Worm (Caenorhabditis elegans) whole organism, young adult: ENCODE measurements around the gene irg-4.
A peak's percentile ranks its signal among the peaks of the same experiment; 100 is the strongest.

Experiments used
- B0261.1 ChIP-seq: sonication (generic microtip); optimal IDR thresholded peaks from 2 replicates; lab custom pipeline; 2016; ENCODE audit warnings: mild to moderate bottlenecking, missing genetic modification characterization, moderate library complexity, missing compliant biosample characterization
- B0336.3 ChIP-seq: fragments of 200-800 bp; sonication (Bioruptor generic); IDR thresholded peaks from 2 replicates; pipeline ENCODE4 v1.3.6; 2022; ENCODE audit warnings: missing genetic modification characterization, missing compliant biosample characterization
- D2030.7 ChIP-seq: fragments of 200-800 bp; sonication (Bioruptor generic); IDR thresholded peaks from 2 replicates; pipeline ENCODE4 v1.3.6; 2022; ENCODE audit warnings: missing genetic modification reagents, missing genetic modification characterization, missing compliant biosample characterization
- F22D6.2 ChIP-seq: sonication (generic microtip); optimal IDR thresholded peaks from 2 replicates; lab custom pipeline; 2016; ENCODE audit warnings: mild to moderate bottlenecking, missing genetic modification characterization, missing compliant biosample characterization
- F33H1.4 ChIP-seq: fragments of 200-800 bp; sonication (Bioruptor generic); IDR thresholded peaks from 2 replicates; pipeline ENCODE4 v1.3.6; 2022; ENCODE audit warnings: missing genetic modification reagents, missing genetic modification characterization, missing compliant biosample characterization
- F37B4.10 ChIP-seq: fragments of 200-800 bp; sonication (Bioruptor generic); IDR thresholded peaks from 2 replicates; pipeline ENCODE4 v1.3.6; 2022; ENCODE audit warnings: missing genetic modification characterization, missing compliant biosample characterization
- F49E8.2 ChIP-seq: sonication (generic microtip); optimal IDR thresholded peaks from 3 replicates; lab custom pipeline; 2017; ENCODE audit warnings: missing genetic modification characterization, mild to moderate bottlenecking, missing compliant biosample characterization, antibody characterized with exemption, moderate library complexity; ENCODE audit not compliant: insufficient read depth
- T07F8.4 ChIP-seq: sonication (generic microtip); optimal IDR thresholded peaks from 2 replicates; lab custom pipeline; 2016; ENCODE audit warnings: mild to moderate bottlenecking, missing genetic modification characterization, moderate library complexity, missing compliant biosample characterization
- T26A5.8 ChIP-seq: sonication (generic microtip); optimal IDR thresholded peaks from 2 replicates; lab custom pipeline; 2016; ENCODE audit warnings: missing genetic modification characterization, missing compliant biosample characterization
- Y53G8AR.9 ChIP-seq: fragments of 200-800 bp; sonication (Bioruptor generic); conservative IDR thresholded peaks from 2 replicates; pipeline ENCODE4 v1.3.6; 2022; ENCODE audit warnings: missing genetic modification reagents, missing genetic modification characterization, missing compliant biosample characterization
- Y67H2A.10 ChIP-seq: fragments of 200-800 bp; sonication (Bioruptor generic); conservative IDR thresholded peaks from 2 replicates; pipeline ENCODE4 v1.3.6; 2022; ENCODE audit warnings: missing genetic modification reagents, missing genetic modification characterization, missing compliant biosample characterization
- Y95B8A.8 ChIP-seq: fragments of 200-800 bp; sonication (Bioruptor generic); IDR thresholded peaks from 2 replicates; pipeline ENCODE4 v1.3.6; 2022; ENCODE audit warnings: missing genetic modification reagents, missing genetic modification characterization, missing compliant biosample characterization
- ama-1 ChIP-seq, 3 experiments: fragments of 150-350 bp in 1 of 3; sonication (generic microtip) in 2 of 3; optimal IDR thresholded peaks; 2 replicates each; lab custom pipeline; 2014 to 2018; ENCODE audit warnings: missing biosample characterization in 2 of 3, missing genetic modification characterization in 2 of 3, missing genetic modification reagents in 2 of 3
- aptf-2 ChIP-seq: fragments of 200-800 bp; sonication (Bioruptor generic); conservative IDR thresholded peaks from 2 replicates; pipeline ENCODE4 v1.3.6; 2022; ENCODE audit warnings: missing genetic modification reagents, missing genetic modification characterization, missing compliant biosample characterization
- attf-5 ChIP-seq: fragments of 200-800 bp; sonication (Bioruptor generic); optimal IDR thresholded peaks from 2 replicates; lab custom pipeline; 2018; ENCODE audit warnings: mild to moderate bottlenecking, missing genetic modification characterization, missing compliant biosample characterization
- attf-6 ChIP-seq: fragments of 200-800 bp; sonication (Bioruptor generic); IDR thresholded peaks from 2 replicates; pipeline ENCODE4 v1.3.6; 2022; ENCODE audit warnings: missing genetic modification reagents, missing genetic modification characterization, missing compliant biosample characterization
- ceh-100 ChIP-seq: fragments of 200-800 bp; sonication (Bioruptor generic); IDR thresholded peaks from 2 replicates; pipeline ENCODE4 v1.3.6; 2022; ENCODE audit warnings: missing genetic modification reagents, missing genetic modification characterization, missing compliant biosample characterization
- chd-7 ChIP-seq: sonication (generic microtip); optimal IDR thresholded peaks from 2 replicates; lab custom pipeline; 2016; ENCODE audit warnings: mild to moderate bottlenecking, missing genetic modification characterization, moderate library complexity, missing compliant biosample characterization
- egl-44 ChIP-seq: fragments of 200-800 bp; sonication (Bioruptor generic); IDR thresholded peaks from 2 replicates; pipeline ENCODE4 v1.3.6; 2022; ENCODE audit warnings: missing genetic modification reagents, missing genetic modification characterization, missing compliant biosample characterization
- fkh-3 ChIP-seq: sonication (generic microtip); optimal IDR thresholded peaks from 2 replicates; lab custom pipeline; 2016; ENCODE audit warnings: mild to moderate bottlenecking, missing genetic modification characterization, missing compliant biosample characterization
- gei-17 ChIP-seq: fragments of 200-800 bp; sonication (Bioruptor generic); optimal IDR thresholded peaks from 2 replicates; lab custom pipeline; 2018; ENCODE audit warnings: mild to moderate bottlenecking, missing genetic modification characterization, missing compliant biosample characterization
- him-1 ChIP-seq: sonication (generic microtip); optimal IDR thresholded peaks from 2 replicates; lab custom pipeline; 2016; ENCODE audit warnings: missing genotype, missing genetic modification reagents, missing genetic modification characterization, missing compliant biosample characterization
- hlh-12 ChIP-seq: sonication (generic microtip); optimal IDR thresholded peaks from 2 replicates; lab custom pipeline; 2016; ENCODE audit warnings: missing genetic modification characterization, missing compliant biosample characterization
- hmg-1.2 ChIP-seq: fragments of 200-800 bp; sonication (Bioruptor generic); IDR thresholded peaks from 2 replicates; pipeline ENCODE4 v1.3.6; 2022; ENCODE audit warnings: missing genetic modification reagents, missing genetic modification characterization, missing compliant biosample characterization
- hrde-1 ChIP-seq: sonication (generic microtip); optimal IDR thresholded peaks from 2 replicates; lab custom pipeline; 2016; ENCODE audit warnings: missing genetic modification characterization, mild to moderate bottlenecking, missing compliant biosample characterization, moderate library complexity, missing genotype, missing genetic modification reagents, borderline replicate concordance
- lir-1 ChIP-seq: fragments of 200-800 bp; sonication (Bioruptor generic); conservative IDR thresholded peaks from 2 replicates; pipeline ENCODE4 v1.3.6; 2022; ENCODE audit warnings: missing genetic modification reagents, missing genetic modification characterization, missing compliant biosample characterization
- lsl-1 ChIP-seq: fragments of 200-800 bp; sonication (Bioruptor generic); optimal IDR thresholded peaks from 2 replicates; lab custom pipeline; 2018; ENCODE audit warnings: mild to moderate bottlenecking, missing genetic modification characterization, moderate library complexity, missing compliant biosample characterization
- lsy-27 ChIP-seq: sonication (generic microtip); optimal IDR thresholded peaks from 2 replicates; lab custom pipeline; 2017; ENCODE audit warnings: missing genetic modification characterization, mild to moderate bottlenecking, missing compliant biosample characterization, antibody characterized with exemption, missing genotype, borderline replicate concordance; ENCODE audit not compliant: insufficient read depth
- madf-10 ChIP-seq: sonication (generic microtip); optimal IDR thresholded peaks from 2 replicates; lab custom pipeline; 2016; ENCODE audit warnings: mild to moderate bottlenecking, missing genetic modification characterization, missing compliant biosample characterization
- madf-3 ChIP-seq: fragments of 200-800 bp; sonication (Bioruptor generic); IDR thresholded peaks from 2 replicates; pipeline ENCODE4 v1.3.6; 2022; ENCODE audit warnings: missing genetic modification reagents, missing genetic modification characterization, missing compliant biosample characterization
- madf-6 ChIP-seq: fragments of 200-800 bp; sonication (Bioruptor generic); IDR thresholded peaks from 2 replicates; pipeline ENCODE4 v1.3.6; 2022; ENCODE audit warnings: missing genetic modification reagents, missing genetic modification characterization, missing compliant biosample characterization
- mcd-1 ChIP-seq: fragments of 200-800 bp; sonication (Bioruptor generic); IDR thresholded peaks from 2 replicates; pipeline ENCODE4 v1.3.6; 2022; ENCODE audit warnings: missing genetic modification reagents, missing genetic modification characterization, missing compliant biosample characterization
- mxl-1 ChIP-seq: sonication (generic microtip); optimal IDR thresholded peaks from 2 replicates; lab custom pipeline; 2016; ENCODE audit warnings: missing genetic modification characterization, missing compliant biosample characterization
- nfya-1 ChIP-seq: sonication (generic microtip); optimal IDR thresholded peaks from 2 replicates; lab custom pipeline; 2017; ENCODE audit warnings: antibody characterized with exemption, missing compliant biosample characterization, missing genetic modification characterization, borderline replicate concordance; ENCODE audit not compliant: insufficient read depth
- nhr-179 ChIP-seq: sonication (generic microtip); optimal IDR thresholded peaks from 2 replicates; lab custom pipeline; 2016; ENCODE audit warnings: mild to moderate bottlenecking, missing genetic modification characterization, missing compliant biosample characterization
- nhr-80 ChIP-seq: sonication (generic microtip); optimal IDR thresholded peaks from 2 replicates; lab custom pipeline; 2016; ENCODE audit warnings: missing genetic modification characterization, missing compliant biosample characterization
- nhr-90 ChIP-seq: sonication (generic microtip); optimal IDR thresholded peaks from 2 replicates; lab custom pipeline; 2016; ENCODE audit warnings: missing genotype, mild to moderate bottlenecking, missing genetic modification characterization, missing compliant biosample characterization
- pha-4 ChIP-seq: fragments of 150-350 bp; sonication (generic microtip); optimal IDR thresholded peaks from 2 replicates; lab custom pipeline; 2014; ENCODE audit warnings: missing biosample characterization, missing genetic modification reagents, missing genetic modification characterization
- somi-1 ChIP-seq: fragments of 200-800 bp; sonication (Bioruptor generic); optimal IDR thresholded peaks from 2 replicates; lab custom pipeline; 2018; ENCODE audit warnings: mild to moderate bottlenecking, missing genetic modification characterization, missing compliant biosample characterization
- tbp1 ChIP-seq: fragments of 200-800 bp; sonication (Bioruptor generic); optimal IDR thresholded peaks from 2 replicates; lab custom pipeline; 2018; ENCODE audit warnings: mild to moderate bottlenecking, missing genetic modification characterization, missing compliant biosample characterization
- tlf-1 ChIP-seq: fragments of 200-800 bp; sonication (Bioruptor generic); optimal IDR thresholded peaks from 2 replicates; lab custom pipeline; 2018; ENCODE audit warnings: mild to moderate bottlenecking, missing genetic modification characterization, missing compliant biosample characterization
- xnd-1 ChIP-seq: sonication (generic microtip); optimal IDR thresholded peaks from 2 replicates; lab custom pipeline; 2016; ENCODE audit warnings: missing genotype, missing genetic modification reagents, missing genetic modification characterization, missing compliant biosample characterization
- ztf-26 ChIP-seq: sonication (generic microtip); optimal IDR thresholded peaks from 2 replicates; lab custom pipeline; 2017; ENCODE audit warnings: missing genetic modification characterization, missing compliant biosample characterization
- ztf-6 ChIP-seq: fragments of 200-800 bp; sonication (Bioruptor generic); IDR thresholded peaks from 2 replicates; pipeline ENCODE4 v1.3.6; 2022; ENCODE audit warnings: missing genetic modification reagents, missing genetic modification characterization, missing compliant biosample characterization

The irg-4 gene

DNA sequence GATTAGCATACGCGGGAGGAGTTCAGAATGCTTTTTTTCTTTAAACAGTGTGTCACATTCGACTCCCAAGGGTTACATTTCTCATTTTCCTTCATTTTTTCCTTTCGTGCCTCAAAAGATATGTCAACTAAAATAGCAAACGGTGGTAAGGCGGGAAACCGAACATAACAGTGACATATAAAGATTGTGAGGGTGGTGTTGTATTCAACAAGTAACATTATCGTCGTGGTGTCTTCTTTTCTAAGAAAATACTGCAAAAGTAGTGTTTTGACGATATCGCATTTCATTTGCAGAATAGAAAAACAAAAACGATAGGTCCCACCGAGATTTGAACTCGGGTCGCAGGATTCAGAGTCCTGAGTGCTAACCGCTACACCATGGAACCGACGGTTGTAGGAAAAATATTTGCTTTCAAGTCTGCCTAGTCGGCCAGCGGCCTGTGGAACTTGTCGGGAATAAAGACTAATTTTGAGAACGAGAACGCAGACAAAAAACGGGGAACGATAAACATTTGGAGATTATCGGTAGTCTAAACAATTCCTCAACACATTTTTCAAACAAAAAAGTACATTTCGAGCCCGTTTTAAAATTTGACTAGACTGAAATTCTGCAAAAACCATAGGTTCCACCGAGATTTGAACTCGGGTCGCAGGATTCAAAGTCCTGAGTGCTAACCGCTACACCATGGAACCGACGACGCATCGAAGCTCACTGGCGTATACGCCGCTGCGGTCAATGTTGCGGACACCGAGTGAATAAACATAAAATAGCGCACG lies 18.8 kb upstream of the irg-4 start (continued):
- TF ChIP-seq attf-5 (peak; percentile 19), ztf-6 (GFP tag; lab: Robert Waterston, UW) (no peak), B0336.3 (GFP tag; lab: Robert Waterston, UW) (peak; percentile 33; the same call in 1 of the 2 replicates), nhr-80 (tag; lab: Kevin White, UChicago) (peak; percentile 10), lir-1 (GFP tag; lab: Robert Waterston, UW) (no peak), him-1 (tag; lab: Kevin White, UChicago) (peak; percentile 71), attf-6 (GFP tag; lab: Robert Waterston, UW) (0 out of 2 replicates have a peak, but pooled peaks have one; percentile 40), mxl-1 (tag; lab: Kevin White, UChicago) (peak; percentile 40), F49E8.2 (tag; lab: Kevin White, UChicago) (peak; percentile 40), Y95B8A.8 (GFP tag; lab: Robert Waterston, UW) (0 out of 2 replicates have a peak, but pooled peaks have one; percentile 20), chd-7 (peak; percentile 12), gei-17 (GFP tag; lab: Kevin White, UChicago) (no peak), tlf-1 (GFP tag; lab: Kevin White, UChicago) (peak; percentile 18), nhr-90 (tag; lab: Kevin White, UChicago) (peak; percentile 17), Y67H2A.10 (no peak), hmg-1.2 (GFP tag; lab: Robert Waterston, UW) (peak; percentile 53), lsl-1 (GFP tag; lab: Kevin White, UChicago) (peak; percentile 41), ztf-26 (peak; percentile 12), tbp1 (GFP tag; lab: Kevin White, UChicago) (peak; percentile 92), T26A5.8 (peak; percentile 3)

DNA sequence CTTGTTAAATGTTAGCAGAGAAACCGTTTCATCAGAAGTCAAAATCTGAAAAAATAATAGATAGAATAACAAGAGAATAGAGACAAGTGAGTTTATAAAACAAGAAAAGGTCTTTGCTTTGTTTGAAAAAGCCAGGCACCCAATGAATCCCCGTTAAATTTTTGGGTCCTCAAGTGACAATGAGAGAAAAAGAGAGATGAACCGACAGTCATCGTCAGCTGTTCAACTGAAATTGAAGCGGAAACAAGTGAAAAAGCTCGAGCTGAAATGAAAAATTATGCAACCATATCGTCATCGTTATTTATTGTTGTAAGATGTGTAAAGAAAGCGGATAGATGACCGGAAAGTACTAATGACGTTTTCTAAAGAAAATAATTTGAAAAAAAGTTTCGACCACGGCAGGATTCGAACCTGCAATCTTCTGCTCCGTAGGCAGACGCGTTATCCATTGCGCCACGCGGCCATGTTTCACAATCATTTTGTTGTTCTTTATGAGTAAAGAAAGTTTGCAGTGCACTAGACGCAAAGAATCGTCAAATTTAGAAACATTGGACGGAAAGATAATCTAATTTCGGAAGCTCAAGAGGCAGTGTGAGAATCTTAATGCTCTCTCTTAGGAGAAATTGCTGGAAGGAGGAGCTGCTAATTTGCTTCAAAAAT lies 18.0 kb upstream of the irg-4 start, which contains the start of gene F08G5.3:
F08G5.3 (minus strand) TSS at position 51 of the 660 bp plus-strand sequence.
- TF ChIP-seq ceh-100: 0 out of 2 replicates have a peak, but pooled peaks have one; percentile 28
- TF ChIP-seq nhr-80 (tag; lab: Kevin White, UChicago): peak; percentile 23
- peak; percentile 38 for TF ChIP-seq hlh-12
- TF ChIP-seq attf-5: peak; percentile 63
- TF ChIP-seq ztf-26: peak; percentile 26
- TF ChIP-seq nhr-179 (tag; lab: Kevin White, UChicago): no peak
- no peak for TF ChIP-seq xnd-1
- peak; percentile 27; the same call in 1 of the 2 replicates for TF ChIP-seq egl-44
- TF ChIP-seq lsy-27 (tag; lab: Kevin White, UChicago): no peak
- TF ChIP-seq B0261.1 (tag; lab: Kevin White, UChicago): peak; percentile 81
- no peak for TF ChIP-seq Y53G8AR.9 (GFP tag; lab: Robert Waterston, UW)
- no peak for TF ChIP-seq ama-1 (optimal IDR thresholded peaks at IDR 0.05; lab: Kevin White, UChicago)
- TF ChIP-seq ama-1 (GFP tag; optimal IDR thresholded peaks at IDR 0.05; lab: Kevin White, UChicago): peak; percentile 70 to 73
- no peak for TF ChIP-seq aptf-2 (GFP tag; lab: Robert Waterston, UW)
- TF ChIP-seq F37B4.10: 0 out of 2 replicates have a peak, but pooled peaks have one; percentile 59
- TF ChIP-seq somi-1 (GFP tag; lab: Kevin White, UChicago): peak; percentile 59
- peak; percentile 91 for TF ChIP-seq D2030.7
- TF ChIP-seq ztf-6 (GFP tag; lab: Robert Waterston, UW): no peak
- TF ChIP-seq nfya-1 (tag; lab: Kevin White, UChicago): no peak
- 0 out of 2 replicates have a peak, but pooled peaks have one; percentile 47 for TF ChIP-seq madf-3 (GFP tag; lab: Robert Waterston, UW)
- TF ChIP-seq T07F8.4 (tag; lab: Kevin White, UChicago): peak; percentile 83
- peak; percentile 47 for TF ChIP-seq chd-7
- peak; percentile 16 for TF ChIP-seq F22D6.2
- peak; percentile 56 for TF ChIP-seq mcd-1 (GFP tag; lab: Robert Waterston, UW)
- TF ChIP-seq pha-4 (tag; lab: Kevin White, UChicago): no peak
- TF ChIP-seq madf-10 (tag; lab: Kevin White, UChicago): peak; percentile 64
- peak; percentile 67 for TF ChIP-seq hrde-1
- TF ChIP-seq madf-6 (GFP tag; lab: Robert Waterston, UW): peak; percentile 43; the same call in 1 of the 2 replicates
- TF ChIP-seq fkh-3 (tag; lab: Kevin White, UChicago): peak; percentile 47
- TF ChIP-seq F33H1.4 (GFP tag; lab: Robert Waterston, UW): peak; percentile 52; the same call in 1 of the 2 replicates
